Worm (Caenorhabditis elegans) whole organism, L2 larva: ENCODE results near the gene T10B5.7.

Source experiments
- aly-2 ChIP-seq: fragments of 150-350 bp; optimal IDR thresholded peaks from 2 replicates; lab custom pipeline; 2014; ENCODE audit warnings: missing biosample characterization, missing genetic modification characterization
- crh-2 ChIP-seq: sonication (generic microtip); optimal IDR thresholded peaks from 2 replicates; lab custom pipeline; 2017; ENCODE audit warnings: missing biosample characterization, missing genetic modification characterization
- gmeb-1 ChIP-seq: fragments of 150-350 bp; optimal IDR thresholded peaks from 2 replicates; lab custom pipeline; 2014; ENCODE audit warnings: missing biosample characterization, missing genetic modification characterization
- mab-5 ChIP-seq: fragments of 150-350 bp; optimal IDR thresholded peaks from 2 replicates; lab custom pipeline; 2014; ENCODE audit warnings: missing biosample characterization, missing genetic modification characterization
- mbf-1 ChIP-seq: sonication (generic microtip); optimal IDR thresholded peaks from 2 replicates; lab custom pipeline; 2017; ENCODE audit warnings: missing biosample characterization, missing genetic modification characterization
- mdl-1 ChIP-seq, 2 experiments: fragments of 150-350 bp in 1 of 2; sonication (generic microtip) in 1 of 2; optimal IDR thresholded peaks; 2 replicates each; lab custom pipeline; 2017; ENCODE audit warnings: missing biosample characterization in 2 of 2, missing genetic modification characterization in 2 of 2
- peb-1 ChIP-seq: fragments of 150-350 bp; optimal IDR thresholded peaks from 2 replicates; lab custom pipeline; 2014; ENCODE audit warnings: missing biosample characterization, missing genetic modification characterization
- snpc-4 ChIP-seq: fragments of 150-350 bp; optimal IDR thresholded peaks from 2 replicates; lab custom pipeline; 2014; ENCODE audit warnings: missing biosample characterization, missing genetic modification characterization
- unc-39 ChIP-seq: fragments of 150-350 bp; optimal IDR thresholded peaks from 2 replicates; lab custom pipeline; 2014; ENCODE audit warnings: missing biosample characterization, missing genetic modification characterization
- unc-62 ChIP-seq: fragments of 150-350 bp; optimal IDR thresholded peaks from 2 replicates; lab custom pipeline; 2014; ENCODE audit warnings: missing biosample characterization, missing genetic modification reagents, missing genetic modification characterization
- zag-1 ChIP-seq: fragments of 150-350 bp; optimal IDR thresholded peaks from 2 replicates; lab custom pipeline; 2014; ENCODE audit warnings: missing biosample characterization, missing genetic modification characterization
- ztf-11 ChIP-seq: sonication (generic microtip); optimal IDR thresholded peaks from 2 replicates; lab custom pipeline; 2017; ENCODE audit warnings: missing biosample characterization, missing genetic modification characterization

- TF ChIP-seq snpc-4 (tag; lab: Kevin White, UChicago) (no peak), mdl-1 (tag; optimal IDR thresholded peaks at IDR 0.05; lab: Kevin White, UChicago) (no peak), crh-2 (tag; lab: Kevin White, UChicago) (peak; percentile 26), peb-1 (tag; lab: Kevin White, UChicago) (no peak), mab-5 (tag; lab: Kevin White, UChicago) (no peak), zag-1 (tag; lab: Kevin White, UChicago) (no peak), gmeb-1 (no peak), unc-62 (GFP tag; lab: Kevin White, UChicago) (no peak), mbf-1 (no peak), ztf-11 (tag; lab: Kevin White, UChicago) (no peak), aly-2 (tag; lab: Kevin White, UChicago) (no peak), unc-39 (tag; lab: Kevin White, UChicago) (no peak)
Observed at ce11 chrV:1805724-1806316, 40.2 kb upstream of the T10B5.7 start.
